Worm (Caenorhabditis elegans): ENCODE measurements around the gene F55G7.5.

DNA sequence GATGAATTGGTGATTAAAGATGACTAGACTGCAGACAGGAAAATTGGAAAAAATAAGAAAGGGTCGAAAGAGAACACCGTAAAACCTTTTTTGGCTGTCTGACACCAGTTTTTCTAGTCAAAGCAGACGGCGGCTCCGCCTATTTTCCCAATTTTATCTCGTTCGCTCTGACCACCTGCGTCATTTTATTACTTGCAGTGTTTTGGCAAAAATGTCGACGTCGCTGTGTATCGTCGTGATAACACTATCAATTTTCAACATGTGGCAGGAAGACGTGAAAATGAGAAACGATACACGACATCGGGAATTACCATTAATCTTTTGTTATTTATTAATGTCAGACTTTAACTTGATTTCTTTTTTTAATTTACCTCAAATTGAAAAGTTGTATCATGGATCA lies 28.7 kb downstream of the F55G7.5 start, which contains the start of gene Y62H9A.15:
- TF ChIP-seq nhr-76 (tag; optimal IDR thresholded peaks at IDR 0.05) (no peak), fkh-2 (tag; optimal IDR thresholded peaks at IDR 0.05) (no peak), nhr-25 (tag; optimal IDR thresholded peaks at IDR 0.05) (no peak), aly-2 (tag; optimal IDR thresholded peaks at IDR 0.05) (no peak), ztf-11 (tag; optimal IDR thresholded peaks at IDR 0.05) (no peak)
